Fruit fly (Drosophila melanogaster) whole organism, adult: ENCODE data around the gene east.
A peak's percentile ranks its signal among the peaks of the same experiment; 100 is the strongest.

ENCODE experiments used
- CG11617 ChIP-seq: fragments of 200-800 bp; sonication (Bioruptor generic); optimal IDR thresholded peaks from 2 replicates; lab custom pipeline; 2017; ENCODE audit warnings: mild to moderate bottlenecking, missing biosample characterization, missing genetic modification reagents, missing genetic modification characterization
- CG12768 ChIP-seq: fragments of 200-800 bp; sonication (Bioruptor generic); optimal IDR thresholded peaks from 2 replicates; lab custom pipeline; 2017; ENCODE audit warnings: missing biosample characterization, missing genetic modification characterization, mild to moderate bottlenecking, moderate library complexity, missing genetic modification reagents
- CG14711 ChIP-seq: fragments of 200-800 bp; sonication (Bioruptor generic); optimal IDR thresholded peaks from 2 replicates; lab custom pipeline; 2018; ENCODE audit warnings: missing biosample characterization, mild to moderate bottlenecking, missing genetic modification characterization, moderate library complexity
- CG1620 ChIP-seq: fragments of 200-800 bp; sonication (Bioruptor generic); optimal IDR thresholded peaks from 2 replicates; lab custom pipeline; 2016; ENCODE audit warnings: missing biosample characterization, missing genetic modification characterization
- CG33017 ChIP-seq: fragments of 200-800 bp; sonication (Bioruptor generic); optimal IDR thresholded peaks from 2 replicates; lab custom pipeline; 2018; ENCODE audit warnings: missing biosample characterization, mild to moderate bottlenecking, missing genetic modification characterization, moderate library complexity
- CG5204 ChIP-seq: fragments of 200-800 bp; sonication (Bioruptor generic); optimal IDR thresholded peaks from 2 replicates; lab custom pipeline; 2016; ENCODE audit warnings: missing biosample characterization, missing genetic modification characterization
- CG7045 ChIP-seq: fragments of 200-800 bp; sonication (Bioruptor generic); optimal IDR thresholded peaks from 2 replicates; lab custom pipeline; 2017; ENCODE audit warnings: missing biosample characterization, mild to moderate bottlenecking, missing genetic modification characterization
- CG7101 ChIP-seq: fragments of 200-800 bp; sonication (Bioruptor generic); optimal IDR thresholded peaks from 2 replicates; lab custom pipeline; 2018; ENCODE audit warnings: missing biosample characterization, mild to moderate bottlenecking, missing genetic modification characterization, moderate library complexity
- Clk ChIP-seq: fragments of 200-800 bp; sonication (Bioruptor generic); optimal IDR thresholded peaks from 2 replicates; lab custom pipeline; 2017; ENCODE audit warnings: missing biosample characterization, missing genetic modification characterization
- Crg-1 ChIP-seq: fragments of 200-800 bp; sonication (Bioruptor generic); optimal IDR thresholded peaks from 2 replicates; lab custom pipeline; 2016; ENCODE audit warnings: missing biosample characterization, missing genetic modification characterization
- Hr96 ChIP-seq: fragments of 200-800 bp; sonication (Bioruptor generic); optimal IDR thresholded peaks from 2 replicates; lab custom pipeline; 2016; ENCODE audit warnings: missing biosample characterization, missing genetic modification characterization
- Mnt ChIP-seq: fragments of 200-800 bp; sonication (Bioruptor generic); optimal IDR thresholded peaks from 2 replicates; lab custom pipeline; 2016; ENCODE audit warnings: missing biosample characterization, mild to moderate bottlenecking, missing genetic modification characterization
- bab1 ChIP-seq: fragments of 200-800 bp; sonication (Bioruptor generic); optimal IDR thresholded peaks from 3 replicates; lab custom pipeline; 2019; ENCODE audit warnings: missing biosample characterization, mild to moderate bottlenecking, missing genetic modification characterization, moderate library complexity
- cic ChIP-seq: fragments of 200-800 bp; sonication (Bioruptor generic); optimal IDR thresholded peaks from 2 replicates; lab custom pipeline; 2017; ENCODE audit warnings: missing biosample characterization, mild to moderate bottlenecking, missing genetic modification characterization, moderate library complexity
- cnc ChIP-seq, 2 experiments: fragments of >200 bp; optimal IDR thresholded peaks; 2 replicates each; lab custom pipeline; 2017
- kay ChIP-seq: fragments of 200-800 bp; sonication (Bioruptor generic); peaks from one replicate; lab custom pipeline; 2016; ENCODE audit warnings: missing biosample characterization, missing genetic modification characterization, borderline replicate concordance
- ovo ChIP-seq: fragments of 200-800 bp; sonication (Bioruptor generic); optimal IDR thresholded peaks from 2 replicates; lab custom pipeline; 2016; ENCODE audit warnings: missing biosample characterization, missing genetic modification characterization
- pad ChIP-seq: fragments of 200-800 bp; sonication (Bioruptor generic); optimal IDR thresholded peaks from 3 replicates; lab custom pipeline; 2017; ENCODE audit warnings: missing biosample characterization, missing genetic modification characterization, mild to moderate bottlenecking, moderate library complexity, missing genetic modification reagents
- tj ChIP-seq: fragments of 200-800 bp; sonication (Bioruptor generic); optimal IDR thresholded peaks from 3 replicates; lab custom pipeline; 2017; ENCODE audit warnings: missing biosample characterization, mild to moderate bottlenecking, missing genetic modification characterization, moderate library complexity
- toe ChIP-seq: fragments of 200-800 bp; sonication (Bioruptor generic); optimal IDR thresholded peaks from 2 replicates; lab custom pipeline; 2016; ENCODE audit warnings: missing biosample characterization, missing genetic modification characterization

east gene

dm6 chrX:1991843-1992242 lies 18.8 kb upstream of the east start:
- TF ChIP-seq cnc (optimal IDR thresholded peaks at IDR 0.05; lab: Kevin White, UChicago) (no peak), CG7045 (no peak), CG5204 (no peak), cic (no peak), CG33017 (tag; lab: Kevin White, UChicago) (no peak), tj (GFP tag; lab: Kevin White, UChicago) (no peak), CG11617 (GFP tag; lab: Kevin White, UChicago) (no peak), CG7101 (tag; lab: Kevin White, UChicago) (no peak), CG14711 (tag; lab: Kevin White, UChicago) (no peak), ovo (GFP tag; lab: Kevin White, UChicago) (no peak), kay (GFP tag; lab: Kevin White, UChicago) (no peak), CG12768 (GFP tag; lab: Kevin White, UChicago) (no peak), Mnt (GFP tag; lab: Kevin White, UChicago) (no peak), CG1620 (GFP tag; lab: Kevin White, UChicago) (no peak), Clk (GFP tag; lab: Kevin White, UChicago) (no peak), toe (GFP tag; lab: Kevin White, UChicago) (no peak), pad (GFP tag; lab: Kevin White, UChicago) (no peak)

- TF ChIP-seq bab1 (GFP tag; lab: Kevin White, UChicago) (no peak), kay (GFP tag; lab: Kevin White, UChicago) (no peak), Mnt (GFP tag; lab: Kevin White, UChicago) (no peak), tj (GFP tag; lab: Kevin White, UChicago) (no peak), cic (no peak), CG14711 (tag; lab: Kevin White, UChicago) (no peak), CG7045 (no peak), Crg-1 (no peak), Clk (GFP tag; lab: Kevin White, UChicago) (no peak), cnc (optimal IDR thresholded peaks at IDR 0.05; lab: Kevin White, UChicago) (no peak), CG12768 (GFP tag; lab: Kevin White, UChicago) (no peak), CG7101 (tag; lab: Kevin White, UChicago) (no peak), CG33017 (tag; lab: Kevin White, UChicago) (no peak), CG5204 (no peak), ovo (GFP tag; lab: Kevin White, UChicago) (no peak), pad (GFP tag; lab: Kevin White, UChicago) (no peak), CG1620 (GFP tag; lab: Kevin White, UChicago) (no peak), CG11617 (GFP tag; lab: Kevin White, UChicago) (no peak)
These were observed 16.5 kb upstream of the east start for dm6 chrX:1994184-1994583.

- TF ChIP-seq cic (no peak), CG11617 (GFP tag; lab: Kevin White, UChicago) (no peak), CG12768 (GFP tag; lab: Kevin White, UChicago) (no peak), tj (GFP tag; lab: Kevin White, UChicago) (no peak), bab1 (GFP tag; lab: Kevin White, UChicago) (no peak), CG33017 (tag; lab: Kevin White, UChicago) (no peak), Mnt (GFP tag; lab: Kevin White, UChicago) (no peak), CG7045 (no peak), kay (GFP tag; lab: Kevin White, UChicago) (no peak), cnc (optimal IDR thresholded peaks at IDR 0.05; lab: Kevin White, UChicago) (no peak), pad (GFP tag; lab: Kevin White, UChicago) (no peak), ovo (GFP tag; lab: Kevin White, UChicago) (no peak)
These were observed 15.0 kb upstream of the east start for dm6 chrX:1995653-1996052.

- TF ChIP-seq CG14711 (tag; lab: Kevin White, UChicago) (no peak), cnc (optimal IDR thresholded peaks at IDR 0.05; lab: Kevin White, UChicago) (no peak), bab1 (GFP tag; lab: Kevin White, UChicago) (no peak), CG1620 (GFP tag; lab: Kevin White, UChicago) (no peak), CG11617 (GFP tag; lab: Kevin White, UChicago) (no peak), kay (GFP tag; lab: Kevin White, UChicago) (no peak), CG33017 (tag; lab: Kevin White, UChicago) (no peak), Crg-1 (no peak), CG5204 (no peak), CG7045 (no peak), Clk (GFP tag; lab: Kevin White, UChicago) (no peak), CG12768 (GFP tag; lab: Kevin White, UChicago) (no peak), pad (GFP tag; lab: Kevin White, UChicago) (no peak), Mnt (GFP tag; lab: Kevin White, UChicago) (no peak), CG7101 (tag; lab: Kevin White, UChicago) (no peak)
These were observed 9.6 kb upstream of the east start for dm6 chrX:2001057-2001456.

- TF ChIP-seq CG1620 (GFP tag; lab: Kevin White, UChicago) (no peak), cic (no peak), CG14711 (tag; lab: Kevin White, UChicago) (no peak), CG7045 (no peak), CG33017 (tag; lab: Kevin White, UChicago) (no peak), CG12768 (GFP tag; lab: Kevin White, UChicago) (no peak), bab1 (GFP tag; lab: Kevin White, UChicago) (no peak), tj (GFP tag; lab: Kevin White, UChicago) (no peak), Hr96 (no peak), CG11617 (GFP tag; lab: Kevin White, UChicago) (no peak)
These were observed 6.5 kb upstream of the east start for dm6 chrX:2004114-2004513.

- TF ChIP-seq pad (GFP tag; lab: Kevin White, UChicago) (peak; percentile 15), CG7101 (tag; lab: Kevin White, UChicago) (peak; percentile 37), Hr96 (peak; percentile 76), CG1620 (GFP tag; lab: Kevin White, UChicago) (peak; percentile 36), CG33017 (tag; lab: Kevin White, UChicago) (no peak), Mnt (GFP tag; lab: Kevin White, UChicago) (peak; percentile 34), ovo (GFP tag; lab: Kevin White, UChicago) (no peak), bab1 (GFP tag; lab: Kevin White, UChicago) (peak; percentile 70), CG11617 (GFP tag; lab: Kevin White, UChicago) (peak; percentile 30), CG14711 (tag; lab: Kevin White, UChicago) (no peak)
These were observed 4.8 kb upstream of the east start for dm6 chrX:2005840-2006239.
